Worm (Caenorhabditis elegans): ENCODE measurements around the gene smvt-1.

The smvt-1 gene

ce11 chrX:2583135-2583683 is 34.4 kb upstream of the smvt-1 start (continued):
- TF ChIP-seq lin-14 (GFP tag; optimal IDR thresholded peaks at IDR 0.05) (peak; percentile 59), nhr-76 (tag; optimal IDR thresholded peaks at IDR 0.05) (no peak), ceh-82 (tag; optimal IDR thresholded peaks at IDR 0.05) (no peak), aha-1 (tag; optimal IDR thresholded peaks at IDR 0.05) (no peak), egl-27 (tag; optimal IDR thresholded peaks at IDR 0.05) (no peak), nhr-47 (tag; optimal IDR thresholded peaks at IDR 0.05) (peak; percentile 18), pax-3 (tag; optimal IDR thresholded peaks at IDR 0.05) (no peak), lin-39 (tag; optimal IDR thresholded peaks at IDR 0.05) (no peak), egl-13 (tag; optimal IDR thresholded peaks at IDR 0.05) (no peak), efl-1 (optimal IDR thresholded peaks at IDR 0.05) (no peak), efl-1 (GFP tag; optimal IDR thresholded peaks at IDR 0.05 in 1 of 2) (peak in 1 of 2 experiments; percentile 8), F16B12.6 (tag; optimal IDR thresholded peaks at IDR 0.05) (no peak), sup-37 (GFP tag; optimal IDR thresholded peaks at IDR 0.05) (no peak), C04F5.9 (tag; optimal IDR thresholded peaks at IDR 0.05) (no peak), pqm-1 (tag; optimal IDR thresholded peaks at IDR 0.05) (no peak), vab-15 (tag; optimal IDR thresholded peaks at IDR 0.05) (no peak), rnt-1 (tag; optimal IDR thresholded peaks at IDR 0.05) (no peak), hpl-2 (GFP tag; optimal IDR thresholded peaks at IDR 0.05) (no peak), nhr-12 (tag; optimal IDR thresholded peaks at IDR 0.05) (no peak), jun-1 (tag; optimal IDR thresholded peaks at IDR 0.05) (no peak), nhr-237 (tag; optimal IDR thresholded peaks at IDR 0.05) (no peak), ceh-8 (GFP tag; optimal IDR thresholded peaks at IDR 0.05) (no peak), lin-15B (tag; optimal IDR thresholded peaks at IDR 0.05) (no peak), sox-4 (tag; optimal IDR thresholded peaks at IDR 0.05) (no peak), hlh-4 (tag; optimal IDR thresholded peaks at IDR 0.05) (no peak), Y116A8C.19 (tag; optimal IDR thresholded peaks at IDR 0.05; ENCODE audit: borderline replicate concordance) (no peak), dsc-1 (tag; optimal IDR thresholded peaks at IDR 0.05) (no peak), ets-5 (GFP tag; IDR thresholded peaks at IDR 0.05) (no peak), elt-3 (tag; optimal IDR thresholded peaks at IDR 0.05) (no peak)

- TF ChIP-seq fkh-4 (tag; optimal IDR thresholded peaks at IDR 0.05; ENCODE audit: borderline replicate concordance) (no peak), zip-4 (GFP tag; optimal IDR thresholded peaks at IDR 0.05) (no peak), zag-1 (tag; optimal IDR thresholded peaks at IDR 0.05) (no peak), jun-1 (tag; optimal IDR thresholded peaks at IDR 0.05) (no peak), blmp-1 (tag; optimal IDR thresholded peaks at IDR 0.05) (peak; percentile 46), snu-23 (GFP tag; optimal IDR thresholded peaks at IDR 0.05) (peak; percentile 69), ces-1 (GFP tag; optimal IDR thresholded peaks at IDR 0.05) (no peak), unc-30 (tag; optimal IDR thresholded peaks at IDR 0.05) (no peak), elt-2 (tag; optimal IDR thresholded peaks at IDR 0.05) (no peak), ztf-11 (tag; optimal IDR thresholded peaks at IDR 0.05) (no peak), unc-98 (GFP tag; IDR thresholded peaks at IDR 0.05) (no peak), nhr-71 (tag; optimal IDR thresholded peaks at IDR 0.05) (peak; percentile 70), nhr-12 (tag; optimal IDR thresholded peaks at IDR 0.05) (no peak), unc-86 (tag; optimal IDR thresholded peaks at IDR 0.05) (no peak), efl-1 (optimal IDR thresholded peaks at IDR 0.05) (no peak), efl-1 (GFP tag; optimal IDR thresholded peaks at IDR 0.05 in 1 of 2) (no peak), ceh-8 (GFP tag; optimal IDR thresholded peaks at IDR 0.05) (no peak), nhr-19 (GFP tag; conservative IDR thresholded peaks at IDR 0.05) (0 out of 2 replicates have a peak, but pooled peaks have one; percentile 12), hlh-17 (GFP tag; optimal IDR thresholded peaks at IDR 0.05; ENCODE audit: borderline replicate concordance) (no peak), lin-14 (GFP tag; optimal IDR thresholded peaks at IDR 0.05) (peak; percentile 80), elt-3 (tag; optimal IDR thresholded peaks at IDR 0.05) (peak in 2 of 6 experiments; percentile 52 to 61), dsc-1 (tag; optimal IDR thresholded peaks at IDR 0.05) (no peak), lir-3 (tag; optimal IDR thresholded peaks at IDR 0.05; ENCODE audit: poor library complexity) (peak; percentile 2), fos-1 (tag; optimal IDR thresholded peaks at IDR 0.05) (no peak), pax-3 (tag; optimal IDR thresholded peaks at IDR 0.05) (no peak), lsy-2 (tag; optimal IDR thresholded peaks at IDR 0.05) (peak in 1 of 2 experiments; percentile 10), irx-1 (tag; optimal IDR thresholded peaks at IDR 0.05) (no peak), unc-62 (GFP tag; optimal IDR thresholded peaks at IDR 0.05) (no peak), mef-2 (tag; optimal IDR thresholded peaks at IDR 0.05) (no peak)
These were observed 33.2 kb upstream of the smvt-1 start for ce11 chrX:2581828-2582589.

Measured in whole organism, L1 larva.